4 fruit fly cellular contexts compared by ENCODE assay signal in the genomic region with DNA sequence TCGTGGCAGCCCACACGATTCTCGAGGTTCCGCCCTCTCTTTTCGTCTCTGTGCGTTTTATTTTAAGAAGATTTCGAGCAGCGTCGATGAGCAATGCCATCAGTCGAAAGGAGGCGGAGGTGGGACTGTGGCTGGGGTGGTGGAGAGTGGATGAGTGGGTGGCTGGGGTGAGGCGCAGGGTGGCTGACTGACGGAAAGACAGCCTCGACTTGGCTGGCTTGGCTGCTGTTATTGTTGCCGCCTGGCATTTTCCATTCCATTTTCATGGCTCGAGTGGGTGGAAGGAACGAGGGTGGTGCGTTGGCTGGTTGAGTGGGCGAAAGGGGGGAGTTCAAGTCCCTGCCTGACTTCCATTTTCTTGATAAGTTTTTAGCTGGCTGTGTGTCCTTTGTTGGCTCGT.
A peak's percentile ranks its signal among the peaks of the same experiment; 100 is the strongest.
TF ChIP-seq lines count a peak whose summit lies in the region.

No protein-coding gene starts in this region.

- TF ChIP-seq CTCF in whole organism, embryonic (GFP tag; optimal IDR thresholded peaks at IDR 0.05; lab: Kevin White, UChicago), result no peak

TF ChIP-seq in whole organism, embryonic, 481 proteins besides CTCF, POLR2A, EP300 and RAD21 (continues in another document):
- TF ChIP-seq CG15269 (tag; optimal IDR thresholded peaks at IDR 0.05; lab: Kevin White, UChicago) (no peak), CG17912 (GFP tag; optimal IDR thresholded peaks at IDR 0.05; lab: Kevin White, UChicago) (no peak), CG9797 (GFP tag; optimal IDR thresholded peaks at IDR 0.05; lab: Kevin White, UChicago) (no peak), CG7271 (tag; optimal IDR thresholded peaks at IDR 0.05; lab: Kevin White, UChicago) (no peak), grau (tag; optimal IDR thresholded peaks at IDR 0.05; lab: Kevin White, UChicago) (no peak), D19B (GFP tag; optimal IDR thresholded peaks at IDR 0.05; lab: Kevin White, UChicago) (no peak), Gsc (GFP tag; IDR thresholded peaks at IDR 0.05; lab: Robert Waterston, UW) (no peak), D (optimal IDR thresholded peaks at IDR 0.05; lab: Kevin White, UChicago) (no peak), D (GFP tag; optimal IDR thresholded peaks at IDR 0.05; lab: Kevin White, UChicago) (no peak), CG11093 (GFP tag; IDR thresholded peaks at IDR 0.05; lab: Robert Waterston, UW) (no peak), CG2712 (tag; optimal IDR thresholded peaks at IDR 0.05; lab: Kevin White, UChicago) (no peak), Antp (GFP tag; optimal IDR thresholded peaks at IDR 0.05; lab: Kevin White, UChicago) (no peak), croc (GFP tag; conservative IDR thresholded peaks at IDR 0.05; lab: Robert Waterston, UW) (no peak), Kr (GFP tag; optimal IDR thresholded peaks at IDR 0.05; lab: Kevin White, UChicago) (no peak), E2f2 (GFP tag; IDR thresholded peaks at IDR 0.05; lab: Robert Waterston, UW) (no peak), sim (GFP tag; IDR thresholded peaks at IDR 0.05; lab: Robert Waterston, UW) (no peak), CG10147 (GFP tag; optimal IDR thresholded peaks at IDR 0.05; lab: Kevin White, UChicago) (no peak), ken (GFP tag; IDR thresholded peaks at IDR 0.05; lab: Robert Waterston, UW) (no peak), phol (tag; optimal IDR thresholded peaks at IDR 0.05; lab: Kevin White, UChicago) (no peak), fd3F (GFP tag; optimal IDR thresholded peaks at IDR 0.05; lab: Kevin White, UChicago) (no peak), CG9609 (GFP tag; optimal IDR thresholded peaks at IDR 0.05; lab: Kevin White, UChicago) (no peak), CG17359 (tag; optimal IDR thresholded peaks at IDR 0.05; lab: Kevin White, UChicago) (no peak), Dad (GFP tag; optimal IDR thresholded peaks at IDR 0.05; lab: Kevin White, UChicago) (no peak), CoRest (tag; optimal IDR thresholded peaks at IDR 0.05; lab: Kevin White, UChicago) (no peak)

TF ChIP-seq in whole organism, prepupa, 60 proteins besides CTCF, POLR2A, EP300 and RAD21:
- TF ChIP-seq Hr4 (GFP tag; optimal IDR thresholded peaks at IDR 0.05; lab: Kevin White, UChicago), result no peak
- TF ChIP-seq CG3032 (tag; optimal IDR thresholded peaks at IDR 0.05; lab: Kevin White, UChicago), result no peak
- peak in 1 of 2 experiments; percentile 37 for TF ChIP-seq ss (GFP tag; optimal IDR thresholded peaks at IDR 0.05; lab: Kevin White, UChicago)
- TF ChIP-seq CG9139 (GFP tag; optimal IDR thresholded peaks at IDR 0.05; lab: Kevin White, UChicago), result no peak
- 0 out of 3 replicates have a peak, but pooled peaks have one; percentile 22 for TF ChIP-seq eg (GFP tag; IDR thresholded peaks at IDR 0.05; lab: Robert Waterston, UW)
- 0 out of 3 replicates have a peak, but pooled peaks have one; percentile 26 for TF ChIP-seq CG6163 (GFP tag; IDR thresholded peaks at IDR 0.05; lab: Robert Waterston, UW)
- no peak for TF ChIP-seq topi (GFP tag; optimal IDR thresholded peaks at IDR 0.05; lab: Kevin White, UChicago)
- TF ChIP-seq CG6808 (GFP tag; optimal IDR thresholded peaks at IDR 0.05; lab: Kevin White, UChicago), result peak; percentile 6
- TF ChIP-seq Eip93F (GFP tag; optimal IDR thresholded peaks at IDR 0.05; lab: Kevin White, UChicago), result no peak
- TF ChIP-seq CG10669 (GFP tag; optimal IDR thresholded peaks at IDR 0.05; lab: Kevin White, UChicago), result no peak
- TF ChIP-seq CG1621 (tag; optimal IDR thresholded peaks at IDR 0.05; lab: Kevin White, UChicago), result peak; percentile 11
- 0 out of 3 replicates have a peak, but pooled peaks have one; percentile 16 for TF ChIP-seq CG8119 (GFP tag; IDR thresholded peaks at IDR 0.05; lab: Robert Waterston, UW)

TF ChIP-seq in whole organism, pupa, 21 proteins besides CTCF, POLR2A, EP300 and RAD21:
- TF ChIP-seq CG32121 (GFP tag; IDR thresholded peaks at IDR 0.05; lab: Robert Waterston, UW), result peak; percentile 65
- TF ChIP-seq EcR (GFP tag; optimal IDR thresholded peaks at IDR 0.05; lab: Kevin White, UChicago), result peak; percentile 55
- TF ChIP-seq CG4496 (GFP tag; IDR thresholded peaks at IDR 0.05; lab: Robert Waterston, UW), result peak; percentile 55; the same call in 2 of the 3 replicates
- peak; percentile 88 for TF ChIP-seq CG13204 (GFP tag; optimal IDR thresholded peaks at IDR 0.05; lab: Kevin White, UChicago)
- TF ChIP-seq Pif1B (GFP tag; optimal IDR thresholded peaks at IDR 0.05; lab: Kevin White, UChicago), result no peak
- TF ChIP-seq CG17806 (tag; optimal IDR thresholded peaks at IDR 0.05; lab: Kevin White, UChicago), result no peak
- peak; percentile 22; the same call in 1 of the 2 replicates for TF ChIP-seq Ets98B (GFP tag; IDR thresholded peaks at IDR 0.05; lab: Robert Waterston, UW)
- TF ChIP-seq CG8159 (tag; optimal IDR thresholded peaks at IDR 0.05; lab: Kevin White, UChicago), result no peak
- TF ChIP-seq Pif1A (GFP tag; optimal IDR thresholded peaks at IDR 0.05; lab: Kevin White, UChicago), result no peak

TF ChIP-seq in whole organism, wandering third instar larva, 38 proteins besides CTCF, POLR2A, EP300 and RAD21:
- TF ChIP-seq HLH106 (tag; optimal IDR thresholded peaks at IDR 0.05; lab: Kevin White, UChicago), result peak; percentile 13
- no peak for TF ChIP-seq Hr83 (GFP tag; optimal IDR thresholded peaks at IDR 0.05; lab: Kevin White, UChicago; ENCODE audit: poor library complexity, severe bottlenecking)
